Fruit fly (Drosophila melanogaster) whole organism, embryonic: ENCODE data around the gene CG15717.

ENCODE experiments used
- BEAF-32 ChIP-seq: fragments of 200-800 bp; sonication (Bioruptor generic); optimal IDR thresholded peaks from 3 replicates; lab custom pipeline; 2017; ENCODE audit warnings: missing biosample characterization, missing genetic modification characterization, mild to moderate bottlenecking, moderate library complexity, missing genetic modification reagents
- C15 ChIP-seq: fragments of 200-800 bp; sonication (Bioruptor generic); IDR thresholded peaks from 3 replicates; pipeline ENCODE4 v1.3.6; 2022; ENCODE audit warnings: missing biosample characterization, missing genetic modification characterization
- CG10147 ChIP-seq: fragments of 200-800 bp; sonication (Bioruptor generic); optimal IDR thresholded peaks from 2 replicates; lab custom pipeline; 2019; ENCODE audit warnings: missing biosample characterization, mild to moderate bottlenecking, missing genetic modification characterization, moderate library complexity
- CG10979 ChIP-seq: fragments of 200-800 bp; sonication (Bioruptor generic); optimal IDR thresholded peaks from 2 replicates; lab custom pipeline; 2018; ENCODE audit warnings: missing biosample characterization, mild to moderate bottlenecking, missing genetic modification characterization, moderate library complexity
- CG11723 ChIP-seq: fragments of 200-800 bp; sonication (Bioruptor generic); optimal IDR thresholded peaks from 2 replicates; lab custom pipeline; 2017; ENCODE audit warnings: missing biosample characterization, mild to moderate bottlenecking, missing genetic modification characterization
- CG14014 ChIP-seq: fragments of 200-800 bp; sonication (Bioruptor generic); IDR thresholded peaks from 2 replicates; pipeline ENCODE4 v1.3.6; 2022; ENCODE audit warnings: missing biosample characterization, missing genetic modification characterization
- CG14441 ChIP-seq: fragments of 200-800 bp; sonication (Bioruptor generic); IDR thresholded peaks from 2 replicates; pipeline ENCODE4 v1.3.6; 2022; ENCODE audit warnings: missing biosample characterization, missing genetic modification characterization
- CG16815 ChIP-seq: fragments of 200-800 bp; sonication (Bioruptor generic); optimal IDR thresholded peaks from 3 replicates; lab custom pipeline; 2017; ENCODE audit warnings: missing biosample characterization, mild to moderate bottlenecking, missing genetic modification characterization
- CG17829 ChIP-seq: fragments of 200-800 bp; optimal IDR thresholded peaks from 2 replicates; lab custom pipeline; 2019; ENCODE audit warnings: missing biosample characterization, mild to moderate bottlenecking, missing genetic modification characterization, moderate library complexity
- CG18599 ChIP-seq: fragments of 200-800 bp; sonication (Bioruptor generic); optimal IDR thresholded peaks from 3 replicates; lab custom pipeline; 2017; ENCODE audit warnings: missing biosample characterization, missing genetic modification characterization, mild to moderate bottlenecking, moderate library complexity, missing genetic modification reagents
- CG2129 ChIP-seq: fragments of 200-800 bp; sonication (Bioruptor generic); IDR thresholded peaks from 2 replicates; pipeline ENCODE4 v1.3.6; 2022; ENCODE audit warnings: missing biosample characterization, missing genetic modification characterization; ENCODE audit not compliant: partially characterized antibody
- CG30403 ChIP-seq: fragments of 200-800 bp; sonication (Bioruptor generic); optimal IDR thresholded peaks from 3 replicates; lab custom pipeline; 2016; ENCODE audit warnings: missing biosample characterization, missing genetic modification characterization
- CG32767 ChIP-seq: fragments of 200-800 bp; sonication (Bioruptor generic); IDR thresholded peaks from 2 replicates; pipeline ENCODE4 v1.3.6; 2022; ENCODE audit warnings: missing biosample characterization, missing genetic modification characterization
- CG34224 ChIP-seq: fragments of 200-800 bp; sonication (Bioruptor generic); IDR thresholded peaks from 3 replicates; pipeline ENCODE4 v1.3.6; 2022; ENCODE audit warnings: missing biosample characterization, missing genetic modification characterization; ENCODE audit not compliant: partially characterized antibody
- CG6813 ChIP-seq: fragments of 200-800 bp; sonication (Bioruptor generic); optimal IDR thresholded peaks from 2 replicates; lab custom pipeline; 2017; ENCODE audit warnings: missing biosample characterization, missing genetic modification characterization, mild to moderate bottlenecking, moderate library complexity, missing genetic modification reagents
- CG8281 ChIP-seq: fragments of 200-800 bp; sonication (Bioruptor generic); optimal IDR thresholded peaks from 2 replicates; lab custom pipeline; 2018; ENCODE audit warnings: missing biosample characterization, mild to moderate bottlenecking, missing genetic modification characterization, moderate library complexity
- CG8290 ChIP-seq, 3 experiments: fragments of 200-800 bp; sonication (Bioruptor generic); optimal IDR thresholded peaks; 2 replicates each; lab custom pipeline; 2016 to 2019; ENCODE audit warnings: missing biosample characterization in 3 of 3, missing genetic modification characterization in 3 of 3, mild to moderate bottlenecking in 2 of 3, moderate library complexity in 1 of 3
- CG9727 ChIP-seq: fragments of 200-800 bp; sonication (Bioruptor generic); optimal IDR thresholded peaks from 3 replicates; lab custom pipeline; 2017; ENCODE audit warnings: missing biosample characterization, mild to moderate bottlenecking, missing genetic modification characterization
- Camta ChIP-seq: fragments of 200-800 bp; sonication (Bioruptor generic); optimal IDR thresholded peaks from 2 replicates; lab custom pipeline; 2016; ENCODE audit warnings: missing biosample characterization, missing genetic modification characterization
- Gug ChIP-seq: fragments of 200-800 bp; sonication (Bioruptor generic); IDR thresholded peaks from 4 replicates; pipeline ENCODE4 v1.3.6; 2022; ENCODE audit warnings: missing biosample characterization, missing genetic modification characterization
- Hr51 ChIP-seq, 2 experiments: fragments of 200-800 bp; sonication (Bioruptor generic); optimal IDR thresholded peaks; 2 replicates in 1 of 2; 3 replicates in 1 of 2; lab custom pipeline; 2016 to 2018; ENCODE audit warnings: missing biosample characterization in 2 of 2, missing genetic modification characterization in 2 of 2, mild to moderate bottlenecking in 1 of 2, moderate library complexity in 1 of 2
- Med ChIP-seq: fragments of 200-800 bp; sonication (Bioruptor generic); peaks from one replicate; lab custom pipeline; 2016; ENCODE audit warnings: missing biosample characterization, missing genetic modification characterization, mild to moderate bottlenecking, inconsistent platforms, moderate library complexity
- NFAT ChIP-seq: fragments of 200-800 bp; sonication (Bioruptor generic); IDR thresholded peaks from 2 replicates; pipeline ENCODE4 v1.3.6; 2022; ENCODE audit warnings: missing biosample characterization, missing genetic modification characterization
- Oaz ChIP-seq: fragments of 200-800 bp; sonication (Bioruptor generic); IDR thresholded peaks from 2 replicates; pipeline ENCODE4 v1.3.6; 2022; ENCODE audit warnings: missing biosample characterization, missing genetic modification characterization
- Optix ChIP-seq: fragments of 200-800 bp; sonication (Bioruptor generic); IDR thresholded peaks from 3 replicates; pipeline ENCODE4 v1.3.6; 2022; ENCODE audit warnings: missing biosample characterization, missing genetic modification characterization
- Ptx1 ChIP-seq: fragments of 200-800 bp; sonication (Bioruptor generic); IDR thresholded peaks from 2 replicates; pipeline ENCODE4 v1.3.6; 2022; ENCODE audit warnings: missing biosample characterization, missing genetic modification characterization
- Sox100B ChIP-seq: fragments of 200-800 bp; sonication (Bioruptor generic); optimal IDR thresholded peaks from 3 replicates; lab custom pipeline; 2018; ENCODE audit warnings: missing biosample characterization, mild to moderate bottlenecking, missing genetic modification characterization
- Spps ChIP-seq: fragments of 200-800 bp; sonication (Bioruptor generic); optimal IDR thresholded peaks from 2 replicates; lab custom pipeline; 2018; ENCODE audit warnings: missing biosample characterization, mild to moderate bottlenecking, missing genetic modification characterization
- Sry-β ChIP-seq: fragments of 200-800 bp; sonication (Bioruptor generic); optimal IDR thresholded peaks from 2 replicates; lab custom pipeline; 2018; ENCODE audit warnings: missing biosample characterization, mild to moderate bottlenecking, missing genetic modification characterization, moderate library complexity
- abd-A ChIP-seq: fragments of 200-800 bp; sonication (Bioruptor generic); optimal IDR thresholded peaks from 3 replicates; lab custom pipeline; 2019; ENCODE audit warnings: missing biosample characterization, mild to moderate bottlenecking, missing genetic modification characterization, moderate library complexity
- bowl ChIP-seq: fragments of 200-800 bp; sonication (Bioruptor generic); IDR thresholded peaks from 2 replicates; pipeline ENCODE4 v1.3.6; 2022; ENCODE audit warnings: missing biosample characterization, missing genetic modification characterization
- cas ChIP-seq: fragments of 200-800 bp; sonication (Bioruptor generic); IDR thresholded peaks from 2 replicates; pipeline ENCODE4 v1.3.6; 2022; ENCODE audit warnings: missing biosample characterization, missing genetic modification characterization
- cwo ChIP-seq: fragments of 200-800 bp; sonication (Bioruptor generic); optimal IDR thresholded peaks from 3 replicates; lab custom pipeline; 2017; ENCODE audit warnings: missing biosample characterization, missing genetic modification characterization, mild to moderate bottlenecking, moderate library complexity, missing genetic modification reagents
- eyg ChIP-seq: fragments of 200-800 bp; sonication (Bioruptor generic); optimal IDR thresholded peaks from 3 replicates; lab custom pipeline; 2016; ENCODE audit warnings: missing biosample characterization, missing genetic modification characterization
- gcm ChIP-seq: fragments of 200-800 bp; sonication (Bioruptor generic); optimal IDR thresholded peaks from 2 replicates; lab custom pipeline; 2019; ENCODE audit warnings: missing biosample characterization, mild to moderate bottlenecking, missing genetic modification characterization, moderate library complexity
- ken ChIP-seq: fragments of 200-800 bp; sonication (Bioruptor generic); IDR thresholded peaks from 3 replicates; pipeline ENCODE4 v1.3.6; 2022; ENCODE audit warnings: missing biosample characterization, missing genetic modification characterization
- kni ChIP-seq: fragments of 200-800 bp; sonication (Bioruptor generic); optimal IDR thresholded peaks from 3 replicates; lab custom pipeline; 2017; ENCODE audit warnings: mild to moderate bottlenecking, missing biosample characterization, missing genetic modification reagents, missing genetic modification characterization
- lilli ChIP-seq: fragments of 200-800 bp; sonication (Bioruptor generic); optimal IDR thresholded peaks from 3 replicates; lab custom pipeline; 2016; ENCODE audit warnings: missing biosample characterization, missing genetic modification characterization
- oc ChIP-seq: fragments of 200-800 bp; sonication (Bioruptor generic); optimal IDR thresholded peaks from 2 replicates; lab custom pipeline; 2018; ENCODE audit warnings: missing biosample characterization, mild to moderate bottlenecking, missing genetic modification characterization, moderate library complexity
- pan ChIP-seq, 4 experiments: fragments of >200 bp in 3 of 4; fragments of 200-800 bp in 1 of 4; sonication (Bioruptor generic) in 1 of 4; optimal IDR thresholded peaks in 3 of 4; IDR thresholded peaks in 1 of 4; 2 replicates each; pipeline versions ENCODE4 v1.3.6 to Lab custom; 2017 to 2022; ENCODE audit warnings: missing biosample characterization in 2 of 4, missing genetic modification characterization in 2 of 4, mixed read lengths in 1 of 4
- ro ChIP-seq: fragments of 200-800 bp; sonication (Bioruptor generic); IDR thresholded peaks from 2 replicates; pipeline ENCODE4 v1.3.6; 2022; ENCODE audit warnings: missing biosample characterization, missing genetic modification characterization
- sd ChIP-seq: fragments of 200-800 bp; sonication (Bioruptor generic); optimal IDR thresholded peaks from 3 replicates; lab custom pipeline; 2018; ENCODE audit warnings: missing biosample characterization, mild to moderate bottlenecking, missing genetic modification characterization, moderate library complexity
- sens-2 ChIP-seq: fragments of 200-800 bp; sonication (Bioruptor generic); IDR thresholded peaks from 2 replicates; pipeline ENCODE4 v1.3.6; 2022; ENCODE audit warnings: missing biosample characterization, missing genetic modification characterization
- sisA ChIP-seq: fragments of 200-800 bp; sonication (Bioruptor generic); IDR thresholded peaks from 2 replicates; pipeline ENCODE4 v1.3.6; 2022; ENCODE audit warnings: missing biosample characterization, missing genetic modification characterization
- unpg ChIP-seq: fragments of 200-800 bp; sonication (Bioruptor generic); optimal IDR thresholded peaks from 3 replicates; lab custom pipeline; 2018; ENCODE audit warnings: missing biosample characterization, mild to moderate bottlenecking, missing genetic modification characterization, moderate library complexity
- wdn ChIP-seq: fragments of 200-800 bp; sonication (Bioruptor generic); IDR thresholded peaks from 2 replicates; pipeline ENCODE4 v1.3.6; 2022; ENCODE audit warnings: missing biosample characterization, missing genetic modification characterization

Gene CG15717

dm6 chrX:13136939-13137697, 8.4 kb downstream of the CG15717 start (continued):
- TF ChIP-seq Sry-β (GFP tag; lab: Kevin White, UChicago): no peak
- TF ChIP-seq lilli: peak; percentile 29
- TF ChIP-seq eyg (GFP tag; lab: Kevin White, UChicago): no peak
- peak; percentile 66 for TF ChIP-seq CG14441 (GFP tag; lab: Robert Waterston, UW)
- peak; percentile 39 for TF ChIP-seq CG17829 (tag; lab: Kevin White, UChicago)
- 0 out of 2 replicates have a peak, but pooled peaks have one; percentile 14 for TF ChIP-seq wdn
- peak; percentile 79 for TF ChIP-seq sisA (GFP tag; lab: Robert Waterston, UW)
- peak; percentile 28 for TF ChIP-seq CG9727 (GFP tag; lab: Kevin White, UChicago)
- TF ChIP-seq kni (GFP tag; lab: Kevin White, UChicago): peak; percentile 37
- TF ChIP-seq CG18599 (GFP tag; lab: Kevin White, UChicago): peak; percentile 34
- no peak for TF ChIP-seq Camta (GFP tag; lab: Kevin White, UChicago)
- peak; percentile 31 for TF ChIP-seq CG30403 (GFP tag; lab: Kevin White, UChicago)
- peak; percentile 47 for TF ChIP-seq Sox100B (GFP tag; lab: Kevin White, UChicago)
- no peak for TF ChIP-seq CG8290 (GFP tag; optimal IDR thresholded peaks at IDR 0.05; lab: Kevin White, UChicago)
- TF ChIP-seq CG8290 (tag; optimal IDR thresholded peaks at IDR 0.05; lab: Kevin White, UChicago): no peak
- no peak for TF ChIP-seq CG16815 (GFP tag; lab: Kevin White, UChicago)
- TF ChIP-seq BEAF-32 (GFP tag; lab: Kevin White, UChicago): no peak
- TF ChIP-seq cas (GFP tag; lab: Robert Waterston, UW): no peak
- TF ChIP-seq CG11723 (GFP tag; lab: Kevin White, UChicago): peak; percentile 28
- no peak for TF ChIP-seq CG34224 (GFP tag; lab: Robert Waterston, UW)
- peak; percentile 67 for TF ChIP-seq oc (tag; lab: Kevin White, UChicago)
- TF ChIP-seq abd-A (tag; lab: Kevin White, UChicago): peak; percentile 49
- peak; percentile 46 for TF ChIP-seq CG8281
- TF ChIP-seq sens-2: peak; percentile 73; the same call in 1 of the 2 replicates
- TF ChIP-seq CG10147 (GFP tag; lab: Kevin White, UChicago): no peak
- TF ChIP-seq Gug (GFP tag; lab: Robert Waterston, UW): peak; percentile 39; the same call in 1 of the 4 replicates
- peak in 1 of 2 experiments; percentile 60 for TF ChIP-seq Hr51 (GFP tag; optimal IDR thresholded peaks at IDR 0.05; lab: Kevin White, UChicago)
- 0 out of 2 replicates have a peak, but pooled peaks have one; percentile 53 for TF ChIP-seq CG32767 (GFP tag; lab: Robert Waterston, UW)
- TF ChIP-seq Ptx1 (GFP tag; lab: Robert Waterston, UW): peak; percentile 74
- peak; percentile 9 for TF ChIP-seq CG6813 (GFP tag; lab: Kevin White, UChicago)
- TF ChIP-seq CG14014 (GFP tag; lab: Robert Waterston, UW): peak; percentile 32; the same call in 1 of the 2 replicates
- TF ChIP-seq C15 (GFP tag; lab: Robert Waterston, UW): 0 out of 3 replicates have a peak, but pooled peaks have one; percentile 40
- peak; percentile 76 for TF ChIP-seq bowl (GFP tag; lab: Robert Waterston, UW)
- TF ChIP-seq pan (optimal IDR thresholded peaks at IDR 0.05; lab: Kevin White, UChicago): no peak
- TF ChIP-seq pan (GFP tag; optimal IDR thresholded peaks at IDR 0.05 in 1 of 2, IDR thresholded peaks at IDR 0.05 in 1 of 2): peak in 1 of 2 experiments; percentile 81
- peak; percentile 47 for TF ChIP-seq unpg (GFP tag; lab: Kevin White, UChicago)
- TF ChIP-seq Spps (tag; lab: Kevin White, UChicago): no peak
- 0 out of 2 replicates have a peak, but pooled peaks have one; percentile 7 for TF ChIP-seq ro
- 0 out of 2 replicates have a peak, but pooled peaks have one; percentile 10 for TF ChIP-seq Oaz (GFP tag; lab: Robert Waterston, UW)
- TF ChIP-seq sd (tag; lab: Kevin White, UChicago): peak; percentile 34
- TF ChIP-seq CG10979 (tag; lab: Kevin White, UChicago): peak; percentile 62
- peak; percentile 82 for TF ChIP-seq Optix (GFP tag; lab: Robert Waterston, UW)
- TF ChIP-seq CG2129 (GFP tag; lab: Robert Waterston, UW): no peak
- peak; percentile 14 for TF ChIP-seq cwo (GFP tag; lab: Kevin White, UChicago)
- TF ChIP-seq ken (GFP tag; lab: Robert Waterston, UW): peak; percentile 87
- peak; percentile 20 for TF ChIP-seq gcm (GFP tag; lab: Kevin White, UChicago)
- no peak for TF ChIP-seq NFAT (GFP tag; lab: Robert Waterston, UW)
- peak; percentile 90 for TF ChIP-seq Med (GFP tag; lab: Kevin White, UChicago)
